Worm (Caenorhabditis elegans) whole organism, mixed stage, embryonic: Measurements from ENCODE around the gene ttr-41.

Experiments used
- M03D4.4 ChIP-seq: sonication (generic microtip); optimal IDR thresholded peaks from 2 replicates; lab custom pipeline; 2017; ENCODE audit warnings: mild to moderate bottlenecking, missing genetic modification characterization, missing compliant biosample characterization
- bed-3 ChIP-seq: fragments of 200-800 bp; sonication (Bioruptor generic); optimal IDR thresholded peaks from 3 replicates; lab custom pipeline; 2018; ENCODE audit warnings: mild to moderate bottlenecking, missing genetic modification characterization, moderate library complexity, missing compliant biosample characterization
- blmp-1 ChIP-seq: fragments of 150-350 bp; optimal IDR thresholded peaks from 2 replicates; lab custom pipeline; 2014; ENCODE audit warnings: missing biosample characterization, missing genetic modification characterization
- ceh-39 ChIP-seq: fragments of 150-350 bp; optimal IDR thresholded peaks from 2 replicates; lab custom pipeline; 2014; ENCODE audit warnings: missing biosample characterization, missing genetic modification characterization
- ceh-83 ChIP-seq: fragments of 200-800 bp; sonication (Bioruptor generic); optimal IDR thresholded peaks from 2 replicates; lab custom pipeline; 2018; ENCODE audit warnings: mild to moderate bottlenecking, missing genetic modification characterization, missing compliant biosample characterization
- ces-1 ChIP-seq: fragments of 150-350 bp; optimal IDR thresholded peaks from 2 replicates; lab custom pipeline; 2014; ENCODE audit warnings: missing biosample characterization, missing genetic modification reagents, missing genetic modification characterization
- cnd-1 ChIP-seq: fragments of 200-800 bp; sonication (Bioruptor generic); optimal IDR thresholded peaks from 2 replicates; lab custom pipeline; 2018; ENCODE audit warnings: mild to moderate bottlenecking, missing genetic modification characterization, missing compliant biosample characterization
- drap-1 ChIP-seq: fragments of 200-800 bp; sonication (Bioruptor generic); optimal IDR thresholded peaks from 3 replicates; lab custom pipeline; 2018; ENCODE audit warnings: mild to moderate bottlenecking, missing genetic modification characterization, missing compliant biosample characterization
- elt-1 ChIP-seq: sonication (generic microtip); optimal IDR thresholded peaks from 2 replicates; lab custom pipeline; 2017; ENCODE audit warnings: missing genetic modification characterization, mild to moderate bottlenecking, missing compliant biosample characterization, antibody characterized with exemption, moderate library complexity, borderline replicate concordance; ENCODE audit not compliant: insufficient read depth
- elt-3 ChIP-seq: fragments of 150-350 bp; optimal IDR thresholded peaks from 2 replicates; lab custom pipeline; 2014; ENCODE audit warnings: missing biosample characterization, missing genetic modification characterization
- flh-1 ChIP-seq: fragments of 200-800 bp; sonication (Bioruptor generic); optimal IDR thresholded peaks from 2 replicates; lab custom pipeline; 2018; ENCODE audit warnings: mild to moderate bottlenecking, missing genetic modification characterization, moderate library complexity, missing compliant biosample characterization
- ham-2 ChIP-seq: fragments of 200-800 bp; sonication (Bioruptor generic); optimal IDR thresholded peaks from 2 replicates; lab custom pipeline; 2018; ENCODE audit warnings: mild to moderate bottlenecking, missing genetic modification characterization, missing compliant biosample characterization
- hlh-1 ChIP-seq: fragments of 150-350 bp; optimal IDR thresholded peaks from 2 replicates; lab custom pipeline; 2014; ENCODE audit warnings: missing biosample characterization, missing genetic modification reagents, missing genetic modification characterization
- lin-13 ChIP-seq: fragments of 150-350 bp; optimal IDR thresholded peaks from 2 replicates; lab custom pipeline; 2014; ENCODE audit warnings: missing biosample characterization, missing genetic modification characterization
- lin-32 ChIP-seq: fragments of 200-800 bp; sonication (Bioruptor generic); optimal IDR thresholded peaks from 2 replicates; lab custom pipeline; 2018; ENCODE audit warnings: mild to moderate bottlenecking, missing genetic modification characterization, missing compliant biosample characterization
- lsy-2 ChIP-seq: fragments of 150-350 bp; optimal IDR thresholded peaks from 2 replicates; lab custom pipeline; 2014; ENCODE audit warnings: missing biosample characterization, missing genetic modification characterization
- mab-5 ChIP-seq: fragments of 150-350 bp; optimal IDR thresholded peaks from 2 replicates; lab custom pipeline; 2014; ENCODE audit warnings: missing biosample characterization, missing genetic modification characterization
- mep-1 ChIP-seq: fragments of 150-350 bp; optimal IDR thresholded peaks from 2 replicates; lab custom pipeline; 2017; ENCODE audit warnings: missing biosample characterization, missing genetic modification reagents, missing genetic modification characterization, inconsistent platforms
- mls-2 ChIP-seq: sonication (generic microtip); optimal IDR thresholded peaks from 2 replicates; lab custom pipeline; 2016; ENCODE audit warnings: mild to moderate bottlenecking, missing genetic modification characterization, moderate library complexity, missing compliant biosample characterization
- nhr-12 ChIP-seq: fragments of 150-350 bp; optimal IDR thresholded peaks from 2 replicates; lab custom pipeline; 2014; ENCODE audit warnings: missing biosample characterization, missing genetic modification characterization
- nhr-2 ChIP-seq: fragments of 150-350 bp; optimal IDR thresholded peaks from 2 replicates; lab custom pipeline; 2014; ENCODE audit warnings: missing biosample characterization, missing genetic modification characterization
- nhr-237 ChIP-seq: fragments of 150-350 bp; optimal IDR thresholded peaks from 2 replicates; lab custom pipeline; 2014; ENCODE audit warnings: missing biosample characterization, missing genetic modification characterization
- nhr-28 ChIP-seq: fragments of 150-350 bp; optimal IDR thresholded peaks from 2 replicates; lab custom pipeline; 2014; ENCODE audit warnings: missing biosample characterization, missing genetic modification characterization
- nhr-76 ChIP-seq: sonication (generic microtip); optimal IDR thresholded peaks from 2 replicates; lab custom pipeline; 2017; ENCODE audit warnings: missing biosample characterization, missing genetic modification characterization
- pha-4 ChIP-seq: fragments of 150-350 bp; optimal IDR thresholded peaks from 2 replicates; lab custom pipeline; 2018; ENCODE audit warnings: missing biosample characterization, missing genetic modification reagents, missing genetic modification characterization
- sem-2 ChIP-seq: fragments of 200-800 bp; sonication (Bioruptor generic); optimal IDR thresholded peaks from 2 replicates; lab custom pipeline; 2018; ENCODE audit warnings: mild to moderate bottlenecking, missing genetic modification characterization, missing compliant biosample characterization
- snpc-4 ChIP-seq: fragments of 150-350 bp; optimal IDR thresholded peaks from 2 replicates; lab custom pipeline; 2014; ENCODE audit warnings: missing biosample characterization, missing genetic modification characterization
- sptf-1 ChIP-seq: sonication (generic microtip); optimal IDR thresholded peaks from 2 replicates; lab custom pipeline; 2017; ENCODE audit warnings: mild to moderate bottlenecking, missing genetic modification characterization, moderate library complexity, missing compliant biosample characterization
- unc-120 ChIP-seq: sonication (generic microtip); optimal IDR thresholded peaks from 2 replicates; lab custom pipeline; 2017; ENCODE audit warnings: missing genetic modification characterization, missing compliant biosample characterization; ENCODE audit not compliant: poor library complexity, severe bottlenecking
- unc-39 ChIP-seq: fragments of 150-350 bp; optimal IDR thresholded peaks from 2 replicates; lab custom pipeline; 2014; ENCODE audit warnings: missing biosample characterization, missing genetic modification characterization
- unc-62 ChIP-seq: fragments of 150-350 bp; optimal IDR thresholded peaks from 2 replicates; lab custom pipeline; 2014; ENCODE audit warnings: missing biosample characterization, missing genetic modification reagents, missing genetic modification characterization
- zip-8 ChIP-seq: fragments of 150-350 bp; optimal IDR thresholded peaks from 2 replicates; lab custom pipeline; 2014; ENCODE audit warnings: missing biosample characterization, missing genetic modification characterization
- ztf-11 ChIP-seq: fragments of 150-350 bp; optimal IDR thresholded peaks from 2 replicates; lab custom pipeline; 2014; ENCODE audit warnings: missing biosample characterization, missing genetic modification characterization

The ttr-41 gene

DNA sequence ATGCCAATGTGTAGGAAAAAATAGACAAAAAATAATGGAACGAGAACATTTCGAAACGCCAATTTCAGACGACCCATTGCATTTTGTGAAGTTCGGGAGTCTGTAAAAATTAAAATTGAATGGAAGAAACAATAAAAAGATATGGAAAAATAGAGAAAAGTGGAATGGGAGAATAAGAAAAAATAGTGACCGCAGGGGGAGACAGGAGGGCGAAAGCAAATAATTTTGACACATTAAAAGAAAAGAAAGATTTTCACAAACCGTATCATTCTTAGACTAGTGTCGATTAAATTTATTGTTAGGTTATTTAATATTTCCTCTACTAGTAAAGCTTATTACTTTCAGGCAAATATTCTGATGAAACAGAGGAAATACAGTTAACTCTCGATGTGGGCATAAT, 6.2 kb upstream of the ttr-41 start, which contains the start of gene F41C3.11:
Gene F41C3.11, minus strand, starts transcription at position 101 of the 400 bp plus-strand sequence.
- TF ChIP-seq M03D4.4 (tag; lab: Kevin White, UChicago), result no peak
- TF ChIP-seq lin-32, result no peak
- TF ChIP-seq sem-2 (GFP tag; lab: Kevin White, UChicago), result no peak
- no peak for TF ChIP-seq unc-39 (tag; lab: Kevin White, UChicago)
- no peak for TF ChIP-seq mep-1
- no peak for TF ChIP-seq nhr-2 (tag; lab: Kevin White, UChicago)
- no peak for TF ChIP-seq zip-8 (tag; lab: Kevin White, UChicago)
- TF ChIP-seq ham-2 (GFP tag; lab: Kevin White, UChicago), result no peak
- no peak for TF ChIP-seq lsy-2
- no peak for TF ChIP-seq ztf-11 (tag; lab: Kevin White, UChicago)
- no peak for TF ChIP-seq lin-13 (tag; lab: Kevin White, UChicago)
- no peak for TF ChIP-seq blmp-1 (tag; lab: Kevin White, UChicago)
- TF ChIP-seq elt-3, result no peak
- TF ChIP-seq unc-62 (GFP tag; lab: Kevin White, UChicago), result no peak
- no peak for TF ChIP-seq hlh-1 (tag; lab: Kevin White, UChicago)
- TF ChIP-seq pha-4 (tag; lab: Kevin White, UChicago), result no peak

DNA sequence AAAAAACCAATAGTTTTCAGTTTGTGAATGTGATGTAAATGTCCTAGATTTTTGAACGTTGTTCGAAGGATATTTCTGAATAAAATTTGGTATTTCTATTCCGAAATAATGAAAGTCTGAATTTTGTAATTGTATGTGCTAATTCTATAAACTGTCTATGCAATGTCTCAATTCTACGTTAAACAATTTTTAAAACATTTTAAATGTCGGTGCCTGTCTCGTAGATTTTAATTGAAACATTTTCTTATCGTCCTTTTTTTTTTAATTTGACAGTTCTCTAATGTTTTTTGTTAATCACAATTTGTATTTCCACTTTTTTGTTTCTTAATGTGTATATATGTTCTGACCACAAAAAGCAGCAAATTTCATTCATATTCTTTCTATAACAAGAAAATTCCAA, 2.1 kb upstream of the ttr-41 start, which contains the start of gene F41C3.7:
Gene F41C3.7, plus strand, starts transcription at position 301 of the 400 bp plus-strand sequence.
- TF ChIP-seq drap-1 (no peak), zip-8 (tag; lab: Kevin White, UChicago) (no peak), ces-1 (GFP tag; lab: Kevin White, UChicago) (no peak), mab-5 (no peak), nhr-12 (no peak), ceh-39 (no peak), unc-120 (tag; lab: Kevin White, UChicago) (no peak), nhr-76 (tag; lab: Kevin White, UChicago) (no peak), bed-3 (no peak), elt-3 (no peak), ceh-83 (GFP tag; lab: Kevin White, UChicago) (no peak), unc-39 (tag; lab: Kevin White, UChicago) (no peak), sem-2 (GFP tag; lab: Kevin White, UChicago) (no peak), elt-1 (no peak)

DNA sequence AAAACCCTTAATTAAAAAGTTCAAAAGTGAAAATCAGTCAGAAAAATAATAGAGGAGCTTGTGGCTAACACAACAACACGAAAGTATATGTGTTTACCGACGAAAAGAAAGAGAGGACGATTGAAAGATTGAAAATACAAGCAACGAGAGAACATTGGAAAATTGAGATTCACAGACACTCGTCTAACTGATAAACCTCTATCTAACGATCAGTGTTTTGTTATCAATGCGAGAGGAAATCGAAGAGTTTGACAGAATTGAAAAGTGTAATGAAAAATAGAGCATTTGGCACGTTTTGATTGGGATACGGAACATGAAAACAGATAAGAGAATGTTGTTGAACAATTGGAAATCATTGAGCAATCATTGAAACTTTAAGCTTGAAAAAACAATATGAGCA, 1.0 kb upstream of the ttr-41 start:
- TF ChIP-seq ztf-11 (tag; lab: Kevin White, UChicago) (no peak), elt-3 (no peak), unc-62 (GFP tag; lab: Kevin White, UChicago) (no peak), elt-1 (no peak), mep-1 (no peak), snpc-4 (tag; lab: Kevin White, UChicago) (no peak), mab-5 (no peak), sem-2 (GFP tag; lab: Kevin White, UChicago) (no peak), nhr-237 (tag; lab: Kevin White, UChicago) (no peak), unc-39 (tag; lab: Kevin White, UChicago) (no peak), mls-2 (tag; lab: Kevin White, UChicago) (no peak)

DNA sequence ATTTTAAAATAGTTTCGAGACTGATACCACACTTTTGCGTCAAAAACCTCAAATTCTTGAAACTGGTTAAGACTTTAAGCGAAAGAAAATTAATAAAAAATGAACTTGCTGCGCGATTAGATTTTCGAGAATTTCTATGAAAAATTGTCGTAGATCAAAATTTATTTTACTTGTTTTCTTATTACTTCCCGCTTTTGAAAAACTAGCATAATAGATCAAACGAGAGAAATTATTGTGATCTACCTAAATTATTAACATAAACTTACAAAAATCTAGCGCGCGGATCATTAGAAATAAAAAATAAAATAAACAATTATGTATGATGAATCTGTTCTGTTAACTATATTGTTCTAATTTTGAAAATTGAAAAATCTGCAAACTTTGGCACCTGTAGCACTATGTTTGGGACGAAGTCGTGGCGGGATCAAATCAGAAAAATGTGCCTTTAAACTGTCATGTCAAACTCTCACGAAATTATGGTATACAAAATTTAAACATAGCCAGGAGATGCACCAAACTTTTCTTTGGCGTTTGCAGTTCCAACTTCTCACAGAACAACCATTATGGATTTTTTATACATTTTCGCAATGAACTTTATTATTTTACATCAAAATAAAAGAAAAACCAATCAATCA, 802 bp downstream of the ttr-41 start:
- TF ChIP-seq elt-3 (no peak), lsy-2 (no peak), M03D4.4 (tag; lab: Kevin White, UChicago) (no peak), lin-32 (no peak), nhr-28 (tag; lab: Kevin White, UChicago) (no peak), ham-2 (GFP tag; lab: Kevin White, UChicago) (no peak), flh-1 (GFP tag; lab: Kevin White, UChicago) (no peak), sptf-1 (tag; lab: Kevin White, UChicago) (no peak), elt-1 (no peak), mep-1 (no peak), ztf-11 (tag; lab: Kevin White, UChicago) (no peak), lin-13 (tag; lab: Kevin White, UChicago) (no peak), cnd-1 (no peak)
- TF ChIP-seq, all 35 proteins: peak for 0
